Worm (Caenorhabditis elegans) whole organism, late embryonic: ENCODE measurements around the gene C42D8.1.
A peak's percentile ranks its signal among the peaks of the same experiment; 100 is the strongest.

Experiments used
- C38D4.7 ChIP-seq: fragments of 200-800 bp; sonication (Bioruptor generic); optimal IDR thresholded peaks from 2 replicates; lab custom pipeline; 2018; ENCODE audit warnings: mild to moderate bottlenecking, missing genetic modification characterization, moderate library complexity, missing compliant biosample characterization
- F13H6.1 ChIP-seq: sonication (generic microtip); optimal IDR thresholded peaks from 2 replicates; lab custom pipeline; 2016; ENCODE audit warnings: missing genetic modification characterization, missing compliant biosample characterization
- T23F11.4 ChIP-seq: fragments of 200-800 bp; sonication (Bioruptor generic); optimal IDR thresholded peaks from 2 replicates; lab custom pipeline; 2018; ENCODE audit warnings: mild to moderate bottlenecking, missing genetic modification characterization, missing compliant biosample characterization
- ahr-1 ChIP-seq: sonication (generic microtip); optimal IDR thresholded peaks from 2 replicates; lab custom pipeline; 2016; ENCODE audit warnings: missing genetic modification characterization, missing compliant biosample characterization
- ama-1 ChIP-seq: fragments of 150-350 bp; optimal IDR thresholded peaks from 2 replicates; lab custom pipeline; 2014
- ceh-19 ChIP-seq: fragments of 200-800 bp; sonication (Bioruptor generic); optimal IDR thresholded peaks from 2 replicates; lab custom pipeline; 2018; ENCODE audit warnings: mild to moderate bottlenecking, missing genetic modification characterization, missing compliant biosample characterization
- ceh-2 ChIP-seq: sonication (generic microtip); optimal IDR thresholded peaks from 2 replicates; lab custom pipeline; 2016; ENCODE audit warnings: missing genotype, missing genetic modification characterization, missing compliant biosample characterization
- ceh-24 ChIP-seq: sonication (generic microtip); optimal IDR thresholded peaks from 2 replicates; lab custom pipeline; 2016; ENCODE audit warnings: mild to moderate bottlenecking, missing genetic modification characterization, missing compliant biosample characterization
- ceh-30 ChIP-seq: fragments of 150-350 bp; optimal IDR thresholded peaks from 2 replicates; lab custom pipeline; 2014; ENCODE audit warnings: missing biosample characterization, missing genetic modification characterization
- ceh-31 ChIP-seq: sonication (generic microtip); optimal IDR thresholded peaks from 2 replicates; lab custom pipeline; 2016; ENCODE audit warnings: missing genetic modification characterization, missing compliant biosample characterization
- ceh-45 ChIP-seq: fragments of 200-800 bp; sonication (Bioruptor generic); IDR thresholded peaks from 2 replicates; pipeline ENCODE4 v1.3.6; 2022; ENCODE audit warnings: missing genetic modification reagents, missing genetic modification characterization, missing compliant biosample characterization
- ceh-6 ChIP-seq: fragments of 200-800 bp; sonication (Bioruptor generic); optimal IDR thresholded peaks from 2 replicates; lab custom pipeline; 2018; ENCODE audit warnings: mild to moderate bottlenecking, missing genetic modification characterization, missing compliant biosample characterization
- che-1 ChIP-seq: sonication (generic microtip); optimal IDR thresholded peaks from 2 replicates; lab custom pipeline; 2016; ENCODE audit warnings: mild to moderate bottlenecking, missing genetic modification characterization, missing compliant biosample characterization
- dmd-4 ChIP-seq: sonication (generic microtip); optimal IDR thresholded peaks from 2 replicates; lab custom pipeline; 2016; ENCODE audit warnings: borderline replicate concordance, missing genetic modification characterization, missing compliant biosample characterization
- elt-4 ChIP-seq: sonication (generic microtip); optimal IDR thresholded peaks from 2 replicates; lab custom pipeline; 2016; ENCODE audit warnings: missing genetic modification characterization, missing compliant biosample characterization
- fax-1 ChIP-seq: sonication (generic microtip); optimal IDR thresholded peaks from 2 replicates; lab custom pipeline; 2016; ENCODE audit warnings: missing genotype, missing genetic modification characterization, missing compliant biosample characterization
- fkh-10 ChIP-seq: fragments of 150-350 bp; optimal IDR thresholded peaks from 2 replicates; lab custom pipeline; 2014; ENCODE audit warnings: missing biosample characterization, missing genetic modification reagents, missing genetic modification characterization
- hlh-8 ChIP-seq: sonication (generic microtip); optimal IDR thresholded peaks from 2 replicates; lab custom pipeline; 2016; ENCODE audit warnings: missing genotype, missing genetic modification characterization, missing compliant biosample characterization
- lim-6 ChIP-seq: sonication (generic microtip); optimal IDR thresholded peaks from 2 replicates; lab custom pipeline; 2016; ENCODE audit warnings: missing genetic modification characterization, missing compliant biosample characterization
- nhr-232 ChIP-seq: sonication (generic microtip); optimal IDR thresholded peaks from 2 replicates; lab custom pipeline; 2016; ENCODE audit warnings: missing genetic modification characterization, missing compliant biosample characterization
- npax-4 ChIP-seq: sonication (generic microtip); optimal IDR thresholded peaks from 2 replicates; lab custom pipeline; 2016; ENCODE audit warnings: missing genetic modification characterization, missing compliant biosample characterization
- odd-2 ChIP-seq: sonication (generic microtip); optimal IDR thresholded peaks from 2 replicates; lab custom pipeline; 2017; ENCODE audit warnings: antibody characterized with exemption, mild to moderate bottlenecking, missing genetic modification characterization, missing compliant biosample characterization
- pag-3 ChIP-seq: sonication (generic microtip); optimal IDR thresholded peaks from 2 replicates; lab custom pipeline; 2016; ENCODE audit warnings: missing compliant biosample characterization, missing genetic modification characterization, borderline replicate concordance
- pat-9 ChIP-seq: fragments of 200-800 bp; sonication (Bioruptor generic); optimal IDR thresholded peaks from 2 replicates; lab custom pipeline; 2018; ENCODE audit warnings: mild to moderate bottlenecking, missing genetic modification characterization, moderate library complexity, missing compliant biosample characterization
- pha-2 ChIP-seq: sonication (generic microtip); optimal IDR thresholded peaks from 2 replicates; lab custom pipeline; 2017; ENCODE audit warnings: mild to moderate bottlenecking, missing genetic modification characterization, missing compliant biosample characterization
- pqm-1 ChIP-seq: sonication (generic microtip); optimal IDR thresholded peaks from 2 replicates; lab custom pipeline; 2016; ENCODE audit warnings: missing genetic modification characterization, missing compliant biosample characterization
- sox-2 ChIP-seq: fragments of 200-800 bp; sonication (Bioruptor generic); IDR thresholded peaks from 2 replicates; pipeline ENCODE4 v1.3.6; 2022; ENCODE audit warnings: missing genetic modification reagents, missing genetic modification characterization, missing compliant biosample characterization
- sox-4 ChIP-seq: sonication (generic microtip); optimal IDR thresholded peaks from 2 replicates; lab custom pipeline; 2017; ENCODE audit warnings: mild to moderate bottlenecking, missing genetic modification characterization, inconsistent platforms, missing compliant biosample characterization
- tbx-2 ChIP-seq: sonication (generic microtip); optimal IDR thresholded peaks from 2 replicates; lab custom pipeline; 2016; ENCODE audit warnings: missing genetic modification characterization, missing compliant biosample characterization
- unc-42 ChIP-seq: sonication (generic microtip); optimal IDR thresholded peaks from 2 replicates; lab custom pipeline; 2016; ENCODE audit warnings: missing genotype, missing genetic modification characterization, missing compliant biosample characterization
- unc-55 ChIP-seq: sonication (generic microtip); optimal IDR thresholded peaks from 2 replicates; lab custom pipeline; 2017; ENCODE audit warnings: missing biosample characterization, missing genetic modification reagents, missing genetic modification characterization
- unc-86 ChIP-seq: sonication (generic microtip); optimal IDR thresholded peaks from 2 replicates; lab custom pipeline; 2016; ENCODE audit warnings: missing genetic modification characterization, missing compliant biosample characterization
- ztf-16 ChIP-seq: sonication (generic microtip); optimal IDR thresholded peaks from 2 replicates; lab custom pipeline; 2017; ENCODE audit warnings: missing genetic modification characterization, missing compliant biosample characterization

The C42D8.1 gene

DNA sequence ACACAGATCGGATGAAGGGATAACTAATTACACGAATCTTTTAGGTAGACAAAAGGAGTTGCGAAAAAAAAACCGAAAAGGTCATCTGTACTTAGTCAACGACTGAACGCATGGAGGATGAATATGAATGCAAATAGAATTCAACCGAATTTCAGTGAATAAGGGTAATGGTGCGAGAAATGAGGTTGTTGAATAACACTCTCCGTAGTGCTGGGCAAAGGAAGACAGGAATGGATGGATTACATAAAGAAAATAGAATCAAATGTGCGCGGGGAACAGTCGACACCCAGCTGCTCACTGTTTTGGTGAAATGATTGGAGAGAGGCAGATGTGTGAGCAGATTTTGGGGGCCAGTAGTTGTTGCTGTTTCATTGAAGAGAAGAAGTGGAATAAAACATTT lies 15.0 kb downstream of the C42D8.1 start:
- peak; percentile 55 for TF ChIP-seq unc-42
- no peak for TF ChIP-seq ama-1

DNA sequence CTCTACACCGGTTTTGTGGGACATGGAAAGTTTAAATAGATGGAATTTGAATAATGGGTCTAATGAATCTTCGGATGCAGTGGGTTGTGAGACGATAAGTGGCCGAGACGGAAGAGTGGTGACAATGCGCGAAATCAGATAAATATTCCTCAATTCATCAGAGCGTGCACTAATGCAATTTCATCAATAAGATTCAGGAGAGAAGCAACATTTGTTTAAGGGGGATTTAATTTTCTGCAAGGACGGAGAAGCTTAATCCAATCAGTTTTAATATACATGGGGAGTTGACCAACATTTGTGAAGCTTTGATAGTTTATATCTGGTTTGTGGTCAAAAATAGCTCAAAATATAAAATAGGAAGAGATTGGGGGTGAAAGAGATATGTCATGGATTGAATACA lies 20.1 kb downstream of the C42D8.1 start:
- TF ChIP-seq unc-42 (peak; percentile 100), dmd-4 (tag; lab: Kevin White, UChicago) (no peak), ceh-31 (tag; lab: Kevin White, UChicago) (peak; percentile 43)

DNA sequence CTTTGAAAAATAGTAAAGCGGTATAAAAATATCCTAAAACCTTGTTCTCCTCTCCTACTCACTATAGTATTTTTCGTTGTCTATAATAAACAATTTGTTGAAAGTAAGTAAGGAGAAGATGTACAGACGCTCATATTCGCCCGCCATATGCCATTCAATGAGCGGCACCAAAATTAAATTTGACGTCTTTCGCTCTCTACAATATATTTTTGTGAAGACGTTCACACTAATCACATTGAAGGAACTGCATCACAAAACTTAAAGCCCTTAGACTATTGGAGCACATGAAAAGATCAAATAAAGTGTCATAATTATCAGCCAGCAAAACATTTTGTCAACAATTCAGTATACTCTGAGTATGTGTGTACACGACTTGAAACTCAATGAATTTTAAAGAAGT lies 22.5 kb downstream of the C42D8.1 start:
- peak; percentile 80 for TF ChIP-seq unc-42
- TF ChIP-seq sox-2 (GFP tag; lab: Robert Waterston, UW) = no peak

DNA sequence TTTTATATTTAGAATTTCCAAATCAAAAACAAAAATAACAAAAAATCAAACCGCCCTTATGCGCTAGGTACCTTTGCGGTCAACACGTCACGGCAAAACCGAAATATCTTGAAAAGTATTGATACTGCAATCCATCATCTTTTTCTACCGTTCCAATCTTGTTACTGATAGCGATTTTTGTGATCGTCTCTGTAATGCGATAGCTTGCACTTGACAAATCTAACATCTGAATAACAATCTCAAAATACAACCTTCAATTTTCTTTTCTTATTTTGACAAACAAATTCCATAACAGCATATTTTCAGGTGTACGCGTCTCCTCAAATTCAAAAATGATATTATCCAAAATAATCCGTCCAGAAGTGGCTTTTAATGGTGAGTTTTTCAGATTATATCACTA lies 24.7 kb downstream of the C42D8.1 start, which contains the start of gene tbc-7:
Gene tbc-7 (plus strand): TSS at position 301 of the 400 bp plus-strand sequence.
- TF ChIP-seq ceh-30 (tag; lab: Kevin White, UChicago) (no peak), fkh-10 (GFP tag; lab: Kevin White, UChicago) (no peak), sox-4 (tag; lab: Kevin White, UChicago) (no peak), che-1 (tag; lab: Kevin White, UChicago) (no peak), unc-86 (tag; lab: Kevin White, UChicago) (no peak), pag-3 (tag; lab: Kevin White, UChicago) (no peak), pqm-1 (no peak), dmd-4 (tag; lab: Kevin White, UChicago) (no peak), unc-55 (GFP tag; lab: Kevin White, UChicago) (no peak), ceh-24 (tag; lab: Kevin White, UChicago) (no peak), ahr-1 (tag; lab: Kevin White, UChicago) (no peak), lim-6 (tag; lab: Kevin White, UChicago) (no peak), tbx-2 (no peak), T23F11.4 (GFP tag; lab: Kevin White, UChicago) (no peak), C38D4.7 (GFP tag; lab: Kevin White, UChicago) (no peak), sox-2 (GFP tag; lab: Robert Waterston, UW) (no peak), ceh-19 (no peak), F13H6.1 (tag; lab: Kevin White, UChicago) (no peak)
- TF ChIP-seq, all 69 proteins: peak for 0

DNA sequence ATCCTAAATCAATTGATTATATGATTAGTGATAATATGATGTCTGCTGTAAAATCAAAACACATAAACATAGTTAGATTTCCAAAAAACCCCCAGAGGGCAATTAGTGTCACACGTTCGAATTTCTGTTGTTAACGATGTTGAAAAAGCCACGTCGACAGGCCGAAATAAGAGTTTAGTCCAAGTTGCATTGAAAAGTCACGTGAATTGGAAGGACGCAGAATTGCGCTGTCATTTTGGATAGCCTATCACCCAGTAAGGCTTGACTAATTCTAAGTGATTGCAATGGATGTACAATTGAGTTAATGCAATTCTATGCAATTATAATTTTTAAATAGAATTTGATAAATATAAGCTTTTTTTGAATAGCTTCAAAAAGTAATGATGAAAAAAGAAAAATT lies 26.2 kb downstream of the C42D8.1 start:
- TF ChIP-seq ztf-16 (no peak), unc-42 (no peak)

ce11 chrX:5137716-5138470 lies 28.6 kb downstream of the C42D8.1 start:
- TF ChIP-seq che-1 (tag; lab: Kevin White, UChicago) (no peak), nhr-232 (tag; lab: Kevin White, UChicago) (no peak), pha-2 (tag; lab: Kevin White, UChicago) (no peak), npax-4 (no peak), ceh-6 (GFP tag; lab: Kevin White, UChicago) (no peak), pat-9 (no peak), tbx-2 (no peak), fax-1 (tag; lab: Kevin White, UChicago) (no peak), T23F11.4 (GFP tag; lab: Kevin White, UChicago) (no peak), ceh-2 (tag; lab: Kevin White, UChicago) (no peak), hlh-8 (tag; lab: Kevin White, UChicago) (no peak), ahr-1 (tag; lab: Kevin White, UChicago) (no peak), lim-6 (tag; lab: Kevin White, UChicago) (no peak), elt-4 (tag; lab: Kevin White, UChicago) (no peak), ceh-45 (no peak), odd-2 (no peak)
